Worm (Caenorhabditis elegans) whole organism, L1 larva: ENCODE results near the gene C08B11.9.

ENCODE experiments used
- fkh-10 ChIP-seq: sonication (generic microtip); optimal IDR thresholded peaks from 2 replicates; lab custom pipeline; 2017; ENCODE audit warnings: missing biosample characterization, missing genetic modification reagents, missing genetic modification characterization
- unc-62 ChIP-seq: fragments of 150-350 bp; optimal IDR thresholded peaks from 2 replicates; lab custom pipeline; 2014; ENCODE audit warnings: missing biosample characterization, missing genetic modification reagents, missing genetic modification characterization

DNA sequence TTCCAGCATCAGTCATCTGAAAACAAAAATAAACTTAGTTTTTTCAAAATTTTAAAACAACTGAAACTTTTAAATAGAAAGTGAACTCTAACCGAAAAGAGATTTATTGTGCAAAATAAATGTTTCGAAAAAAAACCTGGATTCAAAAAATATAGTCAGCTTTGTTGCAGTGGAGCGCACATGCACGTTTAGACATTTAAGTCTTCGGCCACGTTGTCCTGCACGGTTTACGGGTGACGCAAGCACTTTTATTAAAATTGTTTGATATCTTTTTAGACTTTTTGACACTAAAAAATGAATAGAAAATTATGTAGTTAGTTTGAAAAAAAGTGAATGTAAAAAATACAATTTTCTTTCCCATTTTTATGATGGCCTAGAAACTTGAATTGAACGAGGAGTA is 1.4 kb upstream of the C08B11.9 start, which contains the start of the genes ubh-4 and algn-6:
- TF ChIP-seq unc-62 (GFP tag; lab: Kevin White, UChicago) (no peak), fkh-10 (GFP tag; lab: Kevin White, UChicago) (no peak)
